Fruit fly (Drosophila melanogaster) whole organism, embryonic: ENCODE measurements around the gene IntS14.
A peak's percentile ranks its signal among the peaks of the same experiment; 100 is the strongest.

Experiments
- Adf1 ChIP-seq: fragments of 200-800 bp; sonication (Bioruptor generic); IDR thresholded peaks from 2 replicates; pipeline ENCODE4 v1.3.6; 2022; ENCODE audit warnings: missing biosample characterization, missing genetic modification characterization
- Atf6 ChIP-seq: fragments of 200-800 bp; sonication (Bioruptor generic); IDR thresholded peaks from 2 replicates; pipeline ENCODE4 v1.3.6; 2022; ENCODE audit warnings: missing biosample characterization, missing genetic modification characterization
- Bgb ChIP-seq: fragments of 200-800 bp; sonication (Bioruptor generic); IDR thresholded peaks from 2 replicates; pipeline ENCODE4 v1.3.6; 2022; ENCODE audit warnings: missing biosample characterization, missing genetic modification characterization; ENCODE audit not compliant: partially characterized antibody
- Blimp-1 ChIP-seq: fragments of 200-800 bp; sonication (Bioruptor generic); optimal IDR thresholded peaks from 3 replicates; lab custom pipeline; 2018; ENCODE audit warnings: missing biosample characterization, missing genetic modification characterization, mild to moderate bottlenecking, moderate library complexity, missing genetic modification reagents
- CG10565 ChIP-seq: fragments of 200-800 bp; sonication (Bioruptor generic); optimal IDR thresholded peaks from 3 replicates; lab custom pipeline; 2016; ENCODE audit warnings: missing biosample characterization, mild to moderate bottlenecking, missing genetic modification characterization
- CG12071 ChIP-seq: fragments of 200-800 bp; sonication (Bioruptor generic); optimal IDR thresholded peaks from 3 replicates; lab custom pipeline; 2018; ENCODE audit warnings: missing biosample characterization, mild to moderate bottlenecking, missing genetic modification characterization
- CG12659 ChIP-seq: fragments of 200-800 bp; sonication (Bioruptor generic); optimal IDR thresholded peaks from 3 replicates; lab custom pipeline; 2017; ENCODE audit warnings: mild to moderate bottlenecking, missing biosample characterization, missing genetic modification reagents, missing genetic modification characterization
- CG14441 ChIP-seq: fragments of 200-800 bp; sonication (Bioruptor generic); IDR thresholded peaks from 2 replicates; pipeline ENCODE4 v1.3.6; 2022; ENCODE audit warnings: missing biosample characterization, missing genetic modification characterization
- CG14710 ChIP-seq: fragments of 200-800 bp; sonication (Bioruptor generic); optimal IDR thresholded peaks from 3 replicates; lab custom pipeline; 2019; ENCODE audit warnings: missing biosample characterization, mild to moderate bottlenecking, missing genetic modification characterization, moderate library complexity
- CG1529 ChIP-seq: fragments of 200-800 bp; sonication (Bioruptor generic); optimal IDR thresholded peaks from 3 replicates; lab custom pipeline; 2018; ENCODE audit warnings: missing biosample characterization, missing genetic modification characterization
- CG17385 ChIP-seq: fragments of 200-800 bp; sonication (Bioruptor generic); optimal IDR thresholded peaks from 3 replicates; lab custom pipeline; 2018; ENCODE audit warnings: missing biosample characterization, mild to moderate bottlenecking, missing genetic modification characterization
- CG1792 ChIP-seq: fragments of 200-800 bp; sonication (Bioruptor generic); optimal IDR thresholded peaks from 2 replicates; lab custom pipeline; 2016; ENCODE audit warnings: missing biosample characterization, missing genetic modification characterization
- CG30403 ChIP-seq: fragments of 200-800 bp; sonication (Bioruptor generic); optimal IDR thresholded peaks from 3 replicates; lab custom pipeline; 2016; ENCODE audit warnings: missing biosample characterization, missing genetic modification characterization
- CG34376 ChIP-seq: fragments of 200-800 bp; sonication (Bioruptor generic); optimal IDR thresholded peaks from 2 replicates; lab custom pipeline; 2018; ENCODE audit warnings: missing biosample characterization, mild to moderate bottlenecking, missing genetic modification characterization
- CG3838 ChIP-seq: fragments of 200-800 bp; sonication (Bioruptor generic); optimal IDR thresholded peaks from 3 replicates; lab custom pipeline; 2016; ENCODE audit warnings: missing biosample characterization, missing genetic modification characterization
- CG6813 ChIP-seq: fragments of 200-800 bp; sonication (Bioruptor generic); optimal IDR thresholded peaks from 2 replicates; lab custom pipeline; 2017; ENCODE audit warnings: missing biosample characterization, missing genetic modification characterization, mild to moderate bottlenecking, moderate library complexity, missing genetic modification reagents
- CG7556 ChIP-seq: fragments of 200-800 bp; sonication (Bioruptor generic); optimal IDR thresholded peaks from 2 replicates; lab custom pipeline; 2017; ENCODE audit warnings: missing biosample characterization, mild to moderate bottlenecking, missing genetic modification characterization
- CG7839 ChIP-seq: fragments of 200-800 bp; sonication (Bioruptor generic); optimal IDR thresholded peaks from 3 replicates; lab custom pipeline; 2018; ENCODE audit warnings: missing biosample characterization, mild to moderate bottlenecking, missing genetic modification characterization, moderate library complexity
- CG9437 ChIP-seq: fragments of 200-800 bp; sonication (Bioruptor generic); optimal IDR thresholded peaks from 2 replicates; lab custom pipeline; 2018; ENCODE audit warnings: missing biosample characterization, mild to moderate bottlenecking, missing genetic modification characterization
- CG9817 ChIP-seq: fragments of 200-800 bp; sonication (Bioruptor generic); optimal IDR thresholded peaks from 2 replicates; lab custom pipeline; 2018; ENCODE audit warnings: missing biosample characterization, mild to moderate bottlenecking, missing genetic modification characterization, moderate library complexity
- CG9932 ChIP-seq: fragments of 200-800 bp; sonication (Bioruptor generic); IDR thresholded peaks from 2 replicates; pipeline ENCODE4 v1.3.6; 2022; ENCODE audit warnings: missing biosample characterization, missing genetic modification characterization
- CHES-1-like ChIP-seq: fragments of 200-800 bp; sonication (Bioruptor generic); optimal IDR thresholded peaks from 2 replicates; lab custom pipeline; 2016; ENCODE audit warnings: missing biosample characterization, missing genetic modification characterization
- CTCF ChIP-seq: fragments of 200-800 bp; sonication (Bioruptor generic); optimal IDR thresholded peaks from 2 replicates; lab custom pipeline; 2017; ENCODE audit warnings: missing biosample characterization, mild to moderate bottlenecking, missing genetic modification characterization, moderate library complexity
- Dbx ChIP-seq: fragments of 200-800 bp; sonication (Bioruptor generic); IDR thresholded peaks from 3 replicates; pipeline ENCODE4 v1.3.6; 2022; ENCODE audit warnings: missing biosample characterization, missing genetic modification characterization
- Dfd ChIP-seq, 2 experiments: fragments of >200 bp; optimal IDR thresholded peaks; 2 replicates each; lab custom pipeline; 2017; ENCODE audit warnings: missing biosample characterization in 2 of 2, missing genetic modification characterization in 2 of 2
- Hey ChIP-seq: fragments of 200-800 bp; sonication (Bioruptor generic); optimal IDR thresholded peaks from 3 replicates; lab custom pipeline; 2018; ENCODE audit warnings: missing biosample characterization, mild to moderate bottlenecking, missing genetic modification characterization
- Rfx ChIP-seq: fragments of 200-800 bp; sonication (Bioruptor generic); IDR thresholded peaks from 2 replicates; pipeline ENCODE4 v1.3.6; 2022; ENCODE audit warnings: missing biosample characterization, missing genetic modification characterization
- Side ChIP-seq: fragments of 200-800 bp; sonication (Bioruptor generic); optimal IDR thresholded peaks from 2 replicates; lab custom pipeline; 2016; ENCODE audit warnings: missing biosample characterization, missing genetic modification characterization
- Sox102F ChIP-seq: fragments of 200-800 bp; sonication (Bioruptor generic); optimal IDR thresholded peaks from 2 replicates; lab custom pipeline; 2018; ENCODE audit warnings: missing biosample characterization, mild to moderate bottlenecking, missing genetic modification characterization, moderate library complexity
- btn ChIP-seq: fragments of 200-800 bp; sonication (Bioruptor generic); optimal IDR thresholded peaks from 2 replicates; lab custom pipeline; 2016; ENCODE audit warnings: missing biosample characterization, missing genetic modification characterization
- cas ChIP-seq: fragments of 200-800 bp; sonication (Bioruptor generic); IDR thresholded peaks from 2 replicates; pipeline ENCODE4 v1.3.6; 2022; ENCODE audit warnings: missing biosample characterization, missing genetic modification characterization
- ci ChIP-seq: fragments of 200-800 bp; sonication (Bioruptor generic); IDR thresholded peaks from 3 replicates; pipeline ENCODE4 v1.3.6; 2022; ENCODE audit warnings: missing biosample characterization, missing genetic modification characterization
- corto ChIP-seq: fragments of 200-800 bp; sonication (Bioruptor generic); optimal IDR thresholded peaks from 2 replicates; lab custom pipeline; 2016; ENCODE audit warnings: missing biosample characterization, mild to moderate bottlenecking, missing genetic modification characterization, moderate library complexity
- eyg ChIP-seq: fragments of 200-800 bp; sonication (Bioruptor generic); optimal IDR thresholded peaks from 3 replicates; lab custom pipeline; 2016; ENCODE audit warnings: missing biosample characterization, missing genetic modification characterization
- fd96Cb ChIP-seq: fragments of 200-800 bp; sonication (Bioruptor generic); optimal IDR thresholded peaks from 2 replicates; lab custom pipeline; 2018; ENCODE audit warnings: missing biosample characterization, mild to moderate bottlenecking, missing genetic modification characterization, moderate library complexity
- fru ChIP-seq: fragments of >200 bp; optimal IDR thresholded peaks from 2 replicates; lab custom pipeline; 2017
- gcm ChIP-seq: fragments of 200-800 bp; sonication (Bioruptor generic); optimal IDR thresholded peaks from 2 replicates; lab custom pipeline; 2019; ENCODE audit warnings: missing biosample characterization, mild to moderate bottlenecking, missing genetic modification characterization, moderate library complexity
- gcm2 ChIP-seq: fragments of 200-800 bp; sonication (Bioruptor generic); optimal IDR thresholded peaks from 2 replicates; lab custom pipeline; 2016; ENCODE audit warnings: missing biosample characterization, missing genetic modification characterization
- grn ChIP-seq: fragments of 200-800 bp; sonication (Bioruptor generic); optimal IDR thresholded peaks from 3 replicates; lab custom pipeline; 2017; ENCODE audit warnings: missing biosample characterization, missing genetic modification characterization
- gsb ChIP-seq: fragments of 200-800 bp; sonication (Bioruptor generic); IDR thresholded peaks from 2 replicates; pipeline ENCODE4 v1.3.6; 2022; ENCODE audit warnings: missing biosample characterization, missing genetic modification characterization
- knrl ChIP-seq: fragments of 200-800 bp; sonication (Bioruptor generic); IDR thresholded peaks from 3 replicates; pipeline ENCODE4 v1.3.6; 2022; ENCODE audit warnings: missing biosample characterization, missing genetic modification characterization; ENCODE audit not compliant: partially characterized antibody
- oc ChIP-seq: fragments of 200-800 bp; sonication (Bioruptor generic); optimal IDR thresholded peaks from 2 replicates; lab custom pipeline; 2018; ENCODE audit warnings: missing biosample characterization, mild to moderate bottlenecking, missing genetic modification characterization, moderate library complexity
- pb ChIP-seq: fragments of 200-800 bp; sonication (Bioruptor generic); optimal IDR thresholded peaks from 3 replicates; lab custom pipeline; 2016; ENCODE audit warnings: missing biosample characterization, missing genetic modification characterization
- scrt ChIP-seq: fragments of 200-800 bp; sonication (Bioruptor generic); optimal IDR thresholded peaks from 2 replicates; lab custom pipeline; 2018; ENCODE audit warnings: missing biosample characterization, mild to moderate bottlenecking, missing genetic modification characterization, moderate library complexity
- sob ChIP-seq: fragments of 200-800 bp; sonication (Bioruptor generic); IDR thresholded peaks from 2 replicates; pipeline ENCODE4 v1.3.6; 2022; ENCODE audit warnings: missing biosample characterization, missing genetic modification characterization
- tap ChIP-seq: fragments of 200-800 bp; optimal IDR thresholded peaks from 3 replicates; lab custom pipeline; 2019; ENCODE audit warnings: missing biosample characterization, mild to moderate bottlenecking, missing genetic modification characterization, moderate library complexity
- trem ChIP-seq: fragments of 200-800 bp; optimal IDR thresholded peaks from 3 replicates; lab custom pipeline; 2019; ENCODE audit warnings: missing biosample characterization, mild to moderate bottlenecking, missing genetic modification characterization, moderate library complexity
- ttk ChIP-seq: fragments of 200-800 bp; sonication (Bioruptor generic); IDR thresholded peaks from 2 replicates; pipeline ENCODE4 v2.1.2; 2022; ENCODE audit warnings: missing biosample characterization, missing genetic modification characterization
- usp ChIP-seq: fragments of >200 bp; optimal IDR thresholded peaks from 2 replicates; lab custom pipeline; 2017; ENCODE audit warnings: missing biosample characterization, missing genetic modification characterization

Gene IntS14

dm6 chr2L:1118880-1119809, 45.1 kb upstream of the IntS14 start (continued):
- TF ChIP-seq CTCF (GFP tag; lab: Kevin White, UChicago) (no peak), fru (lab: Kevin White, UChicago) (peak; percentile 50), Dbx (peak; percentile 75; the same call in 2 of the 3 replicates), CG7556 (GFP tag; lab: Kevin White, UChicago) (peak; percentile 74), CG30403 (GFP tag; lab: Kevin White, UChicago) (peak; percentile 69), CG9932 (GFP tag; lab: Robert Waterston, UW) (peak; percentile 78), sob (peak; percentile 77), fd96Cb (tag; lab: Kevin White, UChicago) (peak; percentile 63), CG7839 (tag; lab: Kevin White, UChicago) (peak; percentile 78), Sox102F (GFP tag; lab: Kevin White, UChicago) (peak; percentile 71), gcm (GFP tag; lab: Kevin White, UChicago) (peak; percentile 52), pb (GFP tag; lab: Kevin White, UChicago) (no peak), Adf1 (GFP tag; lab: Robert Waterston, UW) (peak; percentile 49; the same call in 1 of the 2 replicates), cas (GFP tag; lab: Robert Waterston, UW) (0 out of 2 replicates have a peak, but pooled peaks have one; percentile 18), eyg (no peak), gcm2 (peak; percentile 55), Bgb (GFP tag; lab: Robert Waterston, UW) (peak; percentile 67), usp (GFP tag; lab: Kevin White, UChicago) (no peak), ttk (peak; percentile 30; the same call in 1 of the 2 replicates), trem (tag; lab: Kevin White, UChicago) (no peak), CG17385 (GFP tag; lab: Kevin White, UChicago) (peak; percentile 54), Atf6 (peak; percentile 78), CG12071 (GFP tag; lab: Kevin White, UChicago) (peak; percentile 15), CG6813 (GFP tag; lab: Kevin White, UChicago) (peak; percentile 12), scrt (peak; percentile 58), Hey (tag; lab: Kevin White, UChicago) (peak; percentile 29), CHES-1-like (peak; percentile 82), CG1792 (GFP tag; lab: Kevin White, UChicago) (peak; percentile 9), oc (tag; lab: Kevin White, UChicago) (no peak), gsb (peak; percentile 55; the same call in 1 of the 2 replicates), tap (tag; lab: Kevin White, UChicago) (peak; percentile 38), CG9817 (tag; lab: Kevin White, UChicago) (peak; percentile 68), CG14441 (peak; percentile 84), CG9437 (GFP tag; lab: Kevin White, UChicago) (peak; percentile 55), Blimp-1 (GFP tag; lab: Kevin White, UChicago) (peak; percentile 46), btn (GFP tag; lab: Kevin White, UChicago) (no peak), grn (GFP tag; lab: Kevin White, UChicago) (peak; percentile 92), CG3838 (GFP tag; lab: Kevin White, UChicago) (no peak), knrl (GFP tag; lab: Robert Waterston, UW) (0 out of 3 replicates have a peak, but pooled peaks have one; percentile 24), ci (GFP tag; lab: Robert Waterston, UW) (peak; percentile 71; the same call in 2 of the 3 replicates), CG34376 (GFP tag; lab: Kevin White, UChicago) (peak; percentile 55), CG10565 (no peak), CG12659 (GFP tag; lab: Kevin White, UChicago) (peak; percentile 65), Rfx (GFP tag; lab: Robert Waterston, UW) (peak; percentile 84), CG1529 (peak; percentile 25), corto (GFP tag; lab: Kevin White, UChicago) (peak; percentile 87), Dfd (GFP tag; optimal IDR thresholded peaks at IDR 0.05; lab: Kevin White, UChicago) (no peak), CG14710 (tag; lab: Kevin White, UChicago) (peak; percentile 23), Side (no peak)
